Fruit fly (Drosophila melanogaster) Kc167 (cell line): ENCODE measurements around the gene Dref.

Experiments used
- Myc ChIP-seq: fragments of >200 bp; optimal IDR thresholded peaks from 2 replicates; lab custom pipeline; 2017; ENCODE audit warnings: missing external identifiers
- Sin3A ChIP-seq: fragments of >200 bp; optimal IDR thresholded peaks from 2 replicates; lab custom pipeline; 2018; ENCODE audit warnings: missing external identifiers
- h ChIP-seq: fragments of >200 bp; optimal IDR thresholded peaks from 3 replicates; lab custom pipeline; 2018; ENCODE audit warnings: missing external identifiers
- insv ChIP-seq: fragments of >200 bp; optimal IDR thresholded peaks from 3 replicates; lab custom pipeline; 2018; ENCODE audit warnings: missing external identifiers
- psq ChIP-seq: fragments of >200 bp; optimal IDR thresholded peaks from 2 replicates; lab custom pipeline; 2017; ENCODE audit warnings: missing external identifiers
- ttk ChIP-seq: sonication (Bioruptor generic); optimal IDR thresholded peaks from 2 replicates; lab custom pipeline; 2017; ENCODE audit warnings: missing external identifiers

- no peak for TF ChIP-seq Myc (lab: Kevin White, UChicago)
- TF ChIP-seq psq (lab: Kevin White, UChicago) = no peak
- TF ChIP-seq h (lab: Kevin White, UChicago) = no peak
- TF ChIP-seq ttk = no peak
- no peak for TF ChIP-seq Sin3A (lab: Kevin White, UChicago)
- TF ChIP-seq insv = no peak
Measured at dm6 chr2L:9988201-9988990, 21.4 kb upstream of the Dref start.
